Worm (Caenorhabditis elegans): ENCODE measurements around the gene C56C10.4.
A peak's percentile ranks its signal among the peaks of the same experiment; 100 is the strongest.

Gene C56C10.4

ce11 chrII:6565077-6565476 lies 17.8 kb upstream of the C56C10.4 start, which contains the start of gene mpz-3:
Gene mpz-3, minus strand, starts transcription at chrII:6565396.
- TF ChIP-seq rbr-2 (tag; optimal IDR thresholded peaks at IDR 0.05) (peak; percentile 62), vab-7 (GFP tag; IDR thresholded peaks at IDR 0.05) (no peak), ceh-62 (tag; optimal IDR thresholded peaks at IDR 0.05) (no peak), F49E8.2 (tag; optimal IDR thresholded peaks at IDR 0.05; ENCODE audit: borderline replicate concordance) (no peak), mdt-29 (GFP tag; IDR thresholded peaks at IDR 0.05) (peak; percentile 30; the same call in 1 of the 2 replicates), set-16 (GFP tag; IDR thresholded peaks at IDR 0.05) (no peak), nhr-76 (tag; optimal IDR thresholded peaks at IDR 0.05) (no peak), mes-2 (tag; optimal IDR thresholded peaks at IDR 0.05; ENCODE audit: poor library complexity, severe bottlenecking) (no peak), zag-1 (tag; optimal IDR thresholded peaks at IDR 0.05) (no peak), egl-27 (tag; optimal IDR thresholded peaks at IDR 0.05) (no peak), nhr-11 (tag; optimal IDR thresholded peaks at IDR 0.05) (no peak), lsy-2 (tag; optimal IDR thresholded peaks at IDR 0.05) (no peak), gei-8 (GFP tag; optimal IDR thresholded peaks at IDR 0.05) (peak; percentile 15), madf-5 (GFP tag; IDR thresholded peaks at IDR 0.05) (no peak), F44E2.7 (GFP tag; IDR thresholded peaks at IDR 0.05) (peak; percentile 52; the same call in 1 of the 2 replicates), sdz-12 (GFP tag; optimal IDR thresholded peaks at IDR 0.05) (no peak), ztf-11 (tag; optimal IDR thresholded peaks at IDR 0.05) (no peak), dve-1 (tag; optimal IDR thresholded peaks at IDR 0.05; ENCODE audit: insufficient read depth) (no peak), hmg-1.1 (GFP tag; IDR thresholded peaks at IDR 0.05) (no peak; the same call in 1 of the 2 replicates), lir-3 (tag; optimal IDR thresholded peaks at IDR 0.05) (no peak), snpc-1.2 (GFP tag; IDR thresholded peaks at IDR 0.05) (peak; percentile 49; the same call in 1 of the 2 replicates), D1046.2 (GFP tag; IDR thresholded peaks at IDR 0.05) (no peak), pqm-1 (tag; optimal IDR thresholded peaks at IDR 0.05) (no peak), ces-1 (GFP tag; optimal IDR thresholded peaks at IDR 0.05) (no peak), ceh-20 (GFP tag; IDR thresholded peaks at IDR 0.05) (no peak; the same call in 1 of the 2 replicates), R02D3.7 (tag; optimal IDR thresholded peaks at IDR 0.05) (no peak), nhr-42 (GFP tag; IDR thresholded peaks at IDR 0.05) (no peak; the same call in 1 of the 2 replicates), dmd-6 (GFP tag; IDR thresholded peaks at IDR 0.05) (no peak; the same call in 1 of the 2 replicates), unc-130 (GFP tag; optimal IDR thresholded peaks at IDR 0.05) (peak; percentile 47), zip-2 (tag; optimal IDR thresholded peaks at IDR 0.05) (no peak), nhr-111 (GFP tag; optimal IDR thresholded peaks at IDR 0.05) (no peak), Y48G9A.11 (GFP tag; IDR thresholded peaks at IDR 0.05) (no peak), unc-39 (tag; optimal IDR thresholded peaks at IDR 0.05) (no peak), F37D6.2 (tag; optimal IDR thresholded peaks at IDR 0.05) (no peak), dpl-1 (GFP tag; optimal IDR thresholded peaks at IDR 0.05) (no peak), skn-1 (tag; optimal IDR thresholded peaks at IDR 0.05) (no peak), ztf-7 (tag; optimal IDR thresholded peaks at IDR 0.05) (peak; percentile 34), spr-1 (tag; optimal IDR thresholded peaks at IDR 0.05) (no peak), nhr-102 (tag; optimal IDR thresholded peaks at IDR 0.05) (peak; percentile 62), mxl-2 (GFP tag; conservative IDR thresholded peaks at IDR 0.05) (0 out of 2 replicates have a peak, but pooled peaks have one; percentile 24), ceh-32 (tag; optimal IDR thresholded peaks at IDR 0.05; ENCODE audit: poor library complexity) (no peak), hlh-30 (tag; optimal IDR thresholded peaks at IDR 0.05; ENCODE audit: insufficient read depth) (peak; percentile 26), lin-39 (tag; optimal IDR thresholded peaks at IDR 0.05) (no peak), nhr-237 (tag; optimal IDR thresholded peaks at IDR 0.05) (no peak), ctbp-1 (GFP tag; IDR thresholded peaks at IDR 0.05) (peak; percentile 55; the same call in 1 of the 2 replicates), attf-4 (tag; optimal IDR thresholded peaks at IDR 0.05) (no peak), daf-16 (GFP tag; optimal IDR thresholded peaks at IDR 0.05) (peak in 1 of 2 experiments; percentile 42), daf-16 (tag; optimal IDR thresholded peaks at IDR 0.05) (peak; percentile 36), daf-12 (tag; optimal IDR thresholded peaks at IDR 0.05) (no peak), dmd-8 (GFP tag; IDR thresholded peaks at IDR 0.05) (no peak), nhr-48 (tag; optimal IDR thresholded peaks at IDR 0.05) (peak; percentile 26)
